Fruit fly (Drosophila melanogaster): ENCODE results near the gene CG31752.

- TF ChIP-seq Ets96B (tag; optimal IDR thresholded peaks at IDR 0.05) (no peak), eg (GFP tag; IDR thresholded peaks at IDR 0.05) (no peak), CG8319 (GFP tag; optimal IDR thresholded peaks at IDR 0.05) (no peak), CG6163 (GFP tag; IDR thresholded peaks at IDR 0.05) (no peak)
These were observed 5.1 kb upstream of the CG31752 start for dm6 chr2L:18846175-18846574.

Measured in whole organism, prepupa.